Fruit fly (Drosophila melanogaster): ENCODE measurements around the gene CG31371.

dm6 chr3R:30540196-30540595 is 36.9 kb upstream of the CG31371 start:
- TF ChIP-seq ro (GFP tag; IDR thresholded peaks at IDR 0.05) (peak; percentile 83), fd96Cb (tag; optimal IDR thresholded peaks at IDR 0.05) (peak; percentile 91), BEAF-32 (GFP tag; optimal IDR thresholded peaks at IDR 0.05) (no peak), maf-S (GFP tag; optimal IDR thresholded peaks at IDR 0.05) (peak; percentile 93), vnd (GFP tag; IDR thresholded peaks at IDR 0.05; ENCODE audit: partially characterized antibody) (no peak), NK7.1 (GFP tag; optimal IDR thresholded peaks at IDR 0.05) (peak; percentile 76), dpn (GFP tag; optimal IDR thresholded peaks at IDR 0.05) (peak; percentile 93 to 95), gce (GFP tag; IDR thresholded peaks at IDR 0.05) (peak; percentile 88; the same call in 2 of the 3 replicates), CG12236 (GFP tag; optimal IDR thresholded peaks at IDR 0.05) (peak; percentile 87), CG17568 (GFP tag; optimal IDR thresholded peaks at IDR 0.05) (peak; percentile 84), fd64A (GFP tag; optimal IDR thresholded peaks at IDR 0.05) (peak; percentile 77), zen (tag; optimal IDR thresholded peaks at IDR 0.05) (peak; percentile 80), CG3065 (GFP tag; optimal IDR thresholded peaks at IDR 0.05) (peak; percentile 89)

Measured in whole organism, embryonic.